Fruit fly (Drosophila melanogaster): ENCODE results near the gene CG3909.

DNA sequence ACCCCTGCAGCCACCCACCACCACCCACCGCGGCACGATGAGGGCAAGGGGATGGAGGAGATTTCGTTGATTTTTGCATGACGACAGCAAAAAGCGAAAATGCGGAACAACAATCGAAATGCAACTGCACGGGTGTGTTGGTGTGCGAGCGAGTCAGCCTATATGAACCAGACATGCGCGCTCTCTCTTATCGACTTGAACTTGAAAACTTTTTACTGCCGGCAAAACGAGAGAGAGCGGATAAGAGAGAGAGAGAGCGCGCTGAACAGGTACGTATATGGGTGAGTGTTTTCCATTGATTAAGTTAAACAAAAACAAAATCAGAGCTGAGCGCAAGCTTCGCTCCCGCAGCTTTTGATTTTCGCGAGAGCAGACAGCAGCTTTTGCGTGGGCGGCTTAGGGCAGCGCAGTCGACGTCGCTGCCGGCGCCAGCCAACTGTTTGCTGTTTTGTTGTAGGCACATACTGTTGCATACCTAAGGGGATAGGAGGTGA is 46.1 kb downstream of the CG3909 start:
- TF ChIP-seq usp (GFP tag; optimal IDR thresholded peaks at IDR 0.05) (no peak), CG8478 (optimal IDR thresholded peaks at IDR 0.05) (peak; percentile 62)
